Fruit fly (Drosophila melanogaster) whole organism, embryonic: Measurements from ENCODE around the gene Taf6.
A peak's percentile ranks its signal among the peaks of the same experiment; 100 is the strongest.

Source experiments
- Atf-2 ChIP-seq: fragments of 200-800 bp; sonication (Bioruptor generic); optimal IDR thresholded peaks from 2 replicates; lab custom pipeline; 2016; ENCODE audit warnings: missing biosample characterization, missing genetic modification characterization
- CG1024 ChIP-seq: fragments of 200-800 bp; sonication (Bioruptor generic); IDR thresholded peaks from 2 replicates; pipeline ENCODE4 v1.3.6; 2022; ENCODE audit warnings: missing biosample characterization, missing genetic modification characterization
- CG11398 ChIP-seq: fragments of 200-800 bp; sonication (Bioruptor generic); optimal IDR thresholded peaks from 2 replicates; lab custom pipeline; 2016; ENCODE audit warnings: missing biosample characterization, missing genetic modification characterization
- CG11723 ChIP-seq: fragments of 200-800 bp; sonication (Bioruptor generic); optimal IDR thresholded peaks from 2 replicates; lab custom pipeline; 2017; ENCODE audit warnings: missing biosample characterization, mild to moderate bottlenecking, missing genetic modification characterization
- CG12219 ChIP-seq: fragments of 200-800 bp; sonication (Bioruptor generic); optimal IDR thresholded peaks from 3 replicates; lab custom pipeline; 2018; ENCODE audit warnings: missing biosample characterization, mild to moderate bottlenecking, missing genetic modification characterization
- CG13775 ChIP-seq: fragments of 200-800 bp; sonication (Bioruptor generic); optimal IDR thresholded peaks from 3 replicates; lab custom pipeline; 2017; ENCODE audit warnings: missing biosample characterization, mild to moderate bottlenecking, missing genetic modification characterization
- CG14667 ChIP-seq: fragments of 200-800 bp; sonication (Bioruptor generic); IDR thresholded peaks from 2 replicates; pipeline ENCODE4 v1.3.6; 2022; ENCODE audit warnings: missing biosample characterization, missing genetic modification characterization
- CG14710 ChIP-seq: fragments of 200-800 bp; sonication (Bioruptor generic); optimal IDR thresholded peaks from 3 replicates; lab custom pipeline; 2019; ENCODE audit warnings: missing biosample characterization, mild to moderate bottlenecking, missing genetic modification characterization, moderate library complexity
- CG1529 ChIP-seq: fragments of 200-800 bp; sonication (Bioruptor generic); optimal IDR thresholded peaks from 3 replicates; lab custom pipeline; 2018; ENCODE audit warnings: missing biosample characterization, missing genetic modification characterization
- CG17328 ChIP-seq: fragments of 200-800 bp; sonication (Bioruptor generic); IDR thresholded peaks from 2 replicates; pipeline ENCODE4 v1.3.6; 2022; ENCODE audit warnings: missing biosample characterization, missing genetic modification characterization
- CG18619 ChIP-seq: fragments of 200-800 bp; sonication (Bioruptor generic); optimal IDR thresholded peaks from 3 replicates; lab custom pipeline; 2017; ENCODE audit warnings: missing biosample characterization, mild to moderate bottlenecking, missing genetic modification characterization
- CG2202 ChIP-seq: fragments of 200-800 bp; sonication (Bioruptor generic); optimal IDR thresholded peaks from 2 replicates; lab custom pipeline; 2018; ENCODE audit warnings: missing biosample characterization, mild to moderate bottlenecking, missing genetic modification characterization
- CG31388 ChIP-seq: fragments of 200-800 bp; sonication (Bioruptor generic); optimal IDR thresholded peaks from 2 replicates; lab custom pipeline; 2016; ENCODE audit warnings: missing biosample characterization, missing genetic modification characterization
- CG5245 ChIP-seq: fragments of 200-800 bp; sonication (Bioruptor generic); optimal IDR thresholded peaks from 3 replicates; lab custom pipeline; 2016; ENCODE audit warnings: missing biosample characterization, missing genetic modification characterization
- CG6854 ChIP-seq: fragments of 200-800 bp; sonication (Bioruptor generic); optimal IDR thresholded peaks from 3 replicates; lab custom pipeline; 2017; ENCODE audit warnings: missing biosample characterization, mild to moderate bottlenecking, missing genetic modification characterization
- CG8290 ChIP-seq, 3 experiments: fragments of 200-800 bp; sonication (Bioruptor generic); optimal IDR thresholded peaks; 2 replicates each; lab custom pipeline; 2016 to 2019; ENCODE audit warnings: missing biosample characterization in 3 of 3, missing genetic modification characterization in 3 of 3, mild to moderate bottlenecking in 2 of 3, moderate library complexity in 1 of 3
- CG8924 ChIP-seq: fragments of 200-800 bp; optimal IDR thresholded peaks from 3 replicates; lab custom pipeline; 2019; ENCODE audit warnings: missing biosample characterization, mild to moderate bottlenecking, missing genetic modification characterization, moderate library complexity
- CTCF ChIP-seq: fragments of 200-800 bp; sonication (Bioruptor generic); optimal IDR thresholded peaks from 2 replicates; lab custom pipeline; 2017; ENCODE audit warnings: missing biosample characterization, mild to moderate bottlenecking, missing genetic modification characterization, moderate library complexity
- D ChIP-seq, 2 experiments: fragments of 200-800 bp in 1 of 2; fragments of >200 bp in 1 of 2; sonication (Bioruptor generic) in 1 of 2; optimal IDR thresholded peaks; 2 replicates in 1 of 2; 3 replicates in 1 of 2; lab custom pipeline; 2017; ENCODE audit warnings: mild to moderate bottlenecking in 1 of 2, missing biosample characterization in 1 of 2, missing genetic modification characterization in 1 of 2, missing genetic modification reagents in 1 of 2
- D19B ChIP-seq: fragments of 200-800 bp; sonication (Bioruptor generic); optimal IDR thresholded peaks from 2 replicates; lab custom pipeline; 2017; ENCODE audit warnings: missing biosample characterization, mild to moderate bottlenecking, missing genetic modification characterization
- Dref ChIP-seq: fragments of 200-800 bp; sonication (Bioruptor generic); IDR thresholded peaks from 2 replicates; pipeline ENCODE4 v1.3.6; 2022; ENCODE audit warnings: missing biosample characterization, missing genetic modification characterization
- E2f1 ChIP-seq: fragments of 200-800 bp; sonication (Bioruptor generic); IDR thresholded peaks from 2 replicates; pipeline ENCODE4 v1.3.6; 2022; ENCODE audit warnings: missing biosample characterization, missing genetic modification characterization
- Hmx ChIP-seq: fragments of 200-800 bp; sonication (Bioruptor generic); optimal IDR thresholded peaks from 2 replicates; lab custom pipeline; 2016; ENCODE audit warnings: missing biosample characterization, missing genetic modification characterization
- Hr51 ChIP-seq, 2 experiments: fragments of 200-800 bp; sonication (Bioruptor generic); optimal IDR thresholded peaks; 2 replicates in 1 of 2; 3 replicates in 1 of 2; lab custom pipeline; 2016 to 2018; ENCODE audit warnings: missing biosample characterization in 2 of 2, missing genetic modification characterization in 2 of 2, mild to moderate bottlenecking in 1 of 2, moderate library complexity in 1 of 2
- NC2α ChIP-seq: fragments of 200-800 bp; sonication (Bioruptor generic); optimal IDR thresholded peaks from 2 replicates; lab custom pipeline; 2016; ENCODE audit warnings: missing biosample characterization, missing genetic modification characterization
- PHDP ChIP-seq: fragments of 200-800 bp; sonication (Bioruptor generic); optimal IDR thresholded peaks from 3 replicates; lab custom pipeline; 2018; ENCODE audit warnings: missing biosample characterization, mild to moderate bottlenecking, missing genetic modification characterization, moderate library complexity
- Six4 ChIP-seq: fragments of 200-800 bp; sonication (Bioruptor generic); optimal IDR thresholded peaks from 2 replicates; lab custom pipeline; 2016; ENCODE audit warnings: missing biosample characterization, missing genetic modification characterization
- Sox102F ChIP-seq: fragments of 200-800 bp; sonication (Bioruptor generic); optimal IDR thresholded peaks from 2 replicates; lab custom pipeline; 2018; ENCODE audit warnings: missing biosample characterization, mild to moderate bottlenecking, missing genetic modification characterization, moderate library complexity
- ap ChIP-seq: fragments of 200-800 bp; sonication (Bioruptor generic); IDR thresholded peaks from 2 replicates; pipeline ENCODE4 v1.3.6; 2022; ENCODE audit warnings: missing biosample characterization, missing genetic modification characterization
- chif ChIP-seq, 2 experiments: fragments of 200-800 bp; sonication (Bioruptor generic); optimal IDR thresholded peaks; 3 replicates each; lab custom pipeline; 2016; ENCODE audit warnings: missing biosample characterization in 2 of 2, missing genetic modification characterization in 2 of 2
- ci ChIP-seq: fragments of 200-800 bp; sonication (Bioruptor generic); IDR thresholded peaks from 3 replicates; pipeline ENCODE4 v1.3.6; 2022; ENCODE audit warnings: missing biosample characterization, missing genetic modification characterization
- crol ChIP-seq: fragments of 200-800 bp; sonication (Bioruptor generic); IDR thresholded peaks from 2 replicates; pipeline ENCODE4 v1.3.6; 2022; ENCODE audit warnings: missing biosample characterization, missing genetic modification characterization
- danr ChIP-seq: fragments of 200-800 bp; sonication (Bioruptor generic); IDR thresholded peaks from 2 replicates; pipeline ENCODE4 v1.3.6; 2022; ENCODE audit warnings: missing biosample characterization, missing genetic modification characterization
- gsb-n ChIP-seq: fragments of 200-800 bp; sonication (Bioruptor generic); optimal IDR thresholded peaks from 3 replicates; lab custom pipeline; 2018; ENCODE audit warnings: missing biosample characterization, mild to moderate bottlenecking, missing genetic modification characterization
- ham ChIP-seq: fragments of 200-800 bp; sonication (Bioruptor generic); IDR thresholded peaks from 2 replicates; pipeline ENCODE4 v1.3.6; 2022; ENCODE audit warnings: missing biosample characterization, missing genetic modification characterization
- insv ChIP-seq, 2 experiments: fragments of 200-800 bp; sonication (Bioruptor generic); optimal IDR thresholded peaks; 3 replicates each; lab custom pipeline; 2016 to 2018; ENCODE audit warnings: missing biosample characterization in 2 of 2, missing genetic modification characterization in 2 of 2
- knrl ChIP-seq: fragments of 200-800 bp; sonication (Bioruptor generic); IDR thresholded peaks from 3 replicates; pipeline ENCODE4 v1.3.6; 2022; ENCODE audit warnings: missing biosample characterization, missing genetic modification characterization; ENCODE audit not compliant: partially characterized antibody
- lov ChIP-seq, 2 experiments: fragments of 200-800 bp in 1 of 2; fragments of >200 bp in 1 of 2; sonication (Bioruptor generic) in 1 of 2; IDR thresholded peaks in 1 of 2; optimal IDR thresholded peaks in 1 of 2; 2 replicates in 1 of 2; 3 replicates in 1 of 2; pipeline versions ENCODE4 v1.3.6 to Lab custom; 2017 to 2022; ENCODE audit warnings: missing biosample characterization in 1 of 2, missing genetic modification characterization in 1 of 2
- luna ChIP-seq: fragments of 200-800 bp; sonication (Bioruptor generic); optimal IDR thresholded peaks from 2 replicates; lab custom pipeline; 2016; ENCODE audit warnings: missing biosample characterization, missing genetic modification characterization
- oc ChIP-seq: fragments of 200-800 bp; sonication (Bioruptor generic); optimal IDR thresholded peaks from 2 replicates; lab custom pipeline; 2018; ENCODE audit warnings: missing biosample characterization, mild to moderate bottlenecking, missing genetic modification characterization, moderate library complexity
- pho ChIP-seq: fragments of 200-800 bp; sonication (Bioruptor generic); optimal IDR thresholded peaks from 2 replicates; lab custom pipeline; 2016; ENCODE audit warnings: missing biosample characterization, missing genetic modification characterization
- pros ChIP-seq: fragments of 200-800 bp; sonication (Bioruptor generic); optimal IDR thresholded peaks from 3 replicates; lab custom pipeline; 2019; ENCODE audit warnings: missing biosample characterization, mild to moderate bottlenecking, missing genetic modification characterization, moderate library complexity
- psq ChIP-seq: fragments of 200-800 bp; sonication (Bioruptor generic); optimal IDR thresholded peaks from 2 replicates; lab custom pipeline; 2017; ENCODE audit warnings: missing biosample characterization, missing genetic modification characterization
- ro ChIP-seq: fragments of 200-800 bp; sonication (Bioruptor generic); IDR thresholded peaks from 2 replicates; pipeline ENCODE4 v1.3.6; 2022; ENCODE audit warnings: missing biosample characterization, missing genetic modification characterization
- run ChIP-seq: fragments of 200-800 bp; sonication (Bioruptor generic); optimal IDR thresholded peaks from 3 replicates; lab custom pipeline; 2018; ENCODE audit warnings: missing biosample characterization, mild to moderate bottlenecking, missing genetic modification characterization
- schlank ChIP-seq: fragments of 200-800 bp; sonication (Bioruptor generic); optimal IDR thresholded peaks from 2 replicates; lab custom pipeline; 2018; ENCODE audit warnings: missing biosample characterization, mild to moderate bottlenecking, missing genetic modification characterization
- toy ChIP-seq: fragments of 200-800 bp; sonication (Bioruptor generic); IDR thresholded peaks from 2 replicates; pipeline ENCODE4 v1.3.6; 2022; ENCODE audit warnings: missing biosample characterization, missing genetic modification characterization
- unpg ChIP-seq: fragments of 200-800 bp; sonication (Bioruptor generic); optimal IDR thresholded peaks from 3 replicates; lab custom pipeline; 2018; ENCODE audit warnings: missing biosample characterization, mild to moderate bottlenecking, missing genetic modification characterization, moderate library complexity
- zfh2 ChIP-seq: fragments of 200-800 bp; sonication (Bioruptor generic); optimal IDR thresholded peaks from 2 replicates; lab custom pipeline; 2016; ENCODE audit warnings: missing biosample characterization, missing genetic modification characterization

Gene Taf6

DNA sequence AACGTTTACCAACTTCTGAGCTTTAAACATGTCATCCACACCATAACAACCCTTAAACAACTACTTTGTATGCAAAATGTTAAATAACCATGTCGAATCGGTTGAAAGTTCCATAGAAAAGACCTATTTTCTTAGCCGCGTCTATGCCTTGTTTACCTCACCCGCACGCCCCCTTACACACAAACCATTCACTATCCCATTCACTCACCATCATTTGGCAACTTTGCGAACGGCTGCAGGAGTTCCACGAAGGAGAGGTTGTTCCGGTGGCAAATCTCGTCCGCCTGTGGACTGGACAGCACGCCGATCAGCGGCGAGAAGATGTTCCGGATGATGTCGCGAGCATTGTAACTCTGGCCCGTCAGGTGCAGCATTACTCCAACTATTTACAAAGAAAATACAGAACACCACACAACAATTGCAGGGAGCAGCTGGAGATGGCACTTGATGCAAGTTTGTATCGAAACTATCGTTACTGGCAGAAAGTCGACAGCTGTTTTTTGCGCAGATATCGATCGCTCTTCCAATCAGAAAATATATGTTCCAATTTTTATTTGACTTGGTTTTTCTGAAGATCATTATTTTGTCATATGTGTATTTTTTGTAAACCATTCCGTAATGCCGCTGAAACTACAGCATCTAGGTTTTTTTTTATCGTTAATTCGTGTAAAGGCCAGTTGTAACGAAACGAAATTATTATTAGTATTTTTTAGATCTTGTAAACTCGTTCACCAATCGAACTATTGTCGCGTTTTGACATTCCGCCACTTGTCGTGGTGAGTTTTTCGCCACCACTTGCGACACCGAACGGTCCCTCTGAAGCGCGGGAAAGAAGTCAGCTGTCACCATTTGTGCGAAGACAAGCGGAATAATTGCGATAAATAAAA lies 19.4 kb downstream of the Taf6 start, which contains the start of gene asf1 (continued):
- TF ChIP-seq CTCF (peak; percentile 51), luna (GFP tag; lab: Kevin White, UChicago) (no peak), gsb-n (tag; lab: Kevin White, UChicago) (no peak), zfh2 (GFP tag; lab: Kevin White, UChicago) (peak; percentile 43), CG1529 (no peak), D (optimal IDR thresholded peaks at IDR 0.05; lab: Kevin White, UChicago) (peak; percentile 63), D (GFP tag; optimal IDR thresholded peaks at IDR 0.05; lab: Kevin White, UChicago) (no peak), NC2α (GFP tag; lab: Kevin White, UChicago) (no peak), Atf-2 (GFP tag; lab: Kevin White, UChicago) (no peak), PHDP (no peak), knrl (GFP tag; lab: Robert Waterston, UW) (peak; percentile 76), ci (GFP tag; lab: Robert Waterston, UW) (no peak), CG8924 (peak; percentile 13), CG14667 (GFP tag; lab: Robert Waterston, UW) (no peak), ham (GFP tag; lab: Robert Waterston, UW) (no peak), CG31388 (no peak), chif (GFP tag; optimal IDR thresholded peaks at IDR 0.05; lab: Kevin White, UChicago) (no peak), Sox102F (GFP tag; lab: Kevin White, UChicago) (no peak), CG13775 (GFP tag; lab: Kevin White, UChicago) (peak; percentile 9), CG11723 (GFP tag; lab: Kevin White, UChicago) (no peak), CG6854 (no peak), CG12219 (GFP tag; lab: Kevin White, UChicago) (no peak), pros (GFP tag; lab: Kevin White, UChicago) (no peak), ap (GFP tag; lab: Robert Waterston, UW) (no peak), oc (tag; lab: Kevin White, UChicago) (no peak), Hr51 (GFP tag; optimal IDR thresholded peaks at IDR 0.05; lab: Kevin White, UChicago) (peak in 1 of 2 experiments; percentile 3), Hmx (GFP tag; lab: Kevin White, UChicago) (no peak), psq (GFP tag; lab: Kevin White, UChicago) (no peak), crol (GFP tag; lab: Robert Waterston, UW) (peak; percentile 85), CG1024 (GFP tag; lab: Robert Waterston, UW) (no peak), lov (optimal IDR thresholded peaks at IDR 0.05; lab: Kevin White, UChicago) (no peak), lov (GFP tag; IDR thresholded peaks at IDR 0.05; lab: Robert Waterston, UW) (no peak), CG8290 (GFP tag; optimal IDR thresholded peaks at IDR 0.05; lab: Kevin White, UChicago) (peak; percentile 21), CG8290 (tag; optimal IDR thresholded peaks at IDR 0.05; lab: Kevin White, UChicago) (no peak), CG11398 (GFP tag; lab: Kevin White, UChicago) (peak; percentile 30), insv (GFP tag; optimal IDR thresholded peaks at IDR 0.05; lab: Kevin White, UChicago) (peak; percentile 92 to 98), schlank (tag; lab: Kevin White, UChicago) (no peak), unpg (GFP tag; lab: Kevin White, UChicago) (no peak), danr (GFP tag; lab: Robert Waterston, UW) (no peak), D19B (GFP tag; lab: Kevin White, UChicago) (no peak), Dref (GFP tag; lab: Robert Waterston, UW) (peak; percentile 63), E2f1 (GFP tag; lab: Robert Waterston, UW) (peak; percentile 51; the same call in 1 of the 2 replicates), Six4 (no peak), run (tag; lab: Kevin White, UChicago) (no peak), toy (GFP tag; lab: Robert Waterston, UW) (no peak), CG5245 (GFP tag; lab: Kevin White, UChicago) (no peak), ro (no peak), CG17328 (GFP tag; lab: Robert Waterston, UW) (no peak), pho (peak; percentile 49), CG14710 (tag; lab: Kevin White, UChicago) (peak; percentile 67), CG18619 (GFP tag; lab: Kevin White, UChicago) (no peak), CG2202 (no peak)
